Worm (Caenorhabditis elegans): Measurements from ENCODE around the gene gbb-2.

The gbb-2 gene

DNA sequence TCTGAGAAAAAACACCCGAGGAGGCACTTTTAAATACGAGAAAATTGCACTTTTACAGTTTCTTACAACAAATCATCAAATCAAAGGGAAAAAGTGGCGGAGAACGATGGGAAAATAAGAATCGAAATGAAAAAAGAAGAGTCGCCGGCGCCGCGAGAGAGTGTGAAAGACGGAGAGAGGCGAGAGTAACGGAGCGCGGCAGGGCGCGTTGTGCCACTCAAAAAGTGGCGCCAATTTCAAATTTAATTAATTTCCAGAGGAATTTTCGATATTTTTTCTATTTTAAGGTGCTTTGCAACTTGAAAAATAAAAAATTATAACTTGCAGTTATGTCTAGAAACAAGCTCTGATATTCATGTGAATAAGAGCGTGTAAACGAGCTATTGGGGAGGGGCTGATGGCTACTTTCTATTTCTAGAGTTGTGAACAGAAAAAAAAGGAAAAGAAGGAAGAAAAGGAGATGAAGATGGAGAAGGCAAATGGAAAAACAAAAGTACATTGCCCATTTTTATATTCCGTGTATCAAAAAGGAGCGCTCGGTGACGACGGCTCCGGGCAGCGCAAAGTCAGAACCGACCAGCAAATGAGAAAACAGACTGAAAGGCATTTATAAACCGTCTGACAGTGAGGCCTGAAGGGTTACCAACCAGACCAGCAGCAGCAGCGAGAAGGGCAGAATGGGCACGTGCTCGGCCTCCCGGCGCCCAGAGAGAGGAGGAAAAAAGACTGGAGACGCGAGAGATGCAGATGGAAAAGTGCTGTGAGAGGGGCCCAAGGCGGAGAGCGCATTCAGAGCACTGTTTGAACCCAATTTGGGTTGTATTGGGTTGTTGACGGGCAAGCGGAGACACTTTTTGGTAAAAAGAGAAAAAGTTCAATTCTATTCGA, 35.4 kb downstream of the gbb-2 start:
- TF ChIP-seq unc-62 (GFP tag; optimal IDR thresholded peaks at IDR 0.05) = no peak

DNA sequence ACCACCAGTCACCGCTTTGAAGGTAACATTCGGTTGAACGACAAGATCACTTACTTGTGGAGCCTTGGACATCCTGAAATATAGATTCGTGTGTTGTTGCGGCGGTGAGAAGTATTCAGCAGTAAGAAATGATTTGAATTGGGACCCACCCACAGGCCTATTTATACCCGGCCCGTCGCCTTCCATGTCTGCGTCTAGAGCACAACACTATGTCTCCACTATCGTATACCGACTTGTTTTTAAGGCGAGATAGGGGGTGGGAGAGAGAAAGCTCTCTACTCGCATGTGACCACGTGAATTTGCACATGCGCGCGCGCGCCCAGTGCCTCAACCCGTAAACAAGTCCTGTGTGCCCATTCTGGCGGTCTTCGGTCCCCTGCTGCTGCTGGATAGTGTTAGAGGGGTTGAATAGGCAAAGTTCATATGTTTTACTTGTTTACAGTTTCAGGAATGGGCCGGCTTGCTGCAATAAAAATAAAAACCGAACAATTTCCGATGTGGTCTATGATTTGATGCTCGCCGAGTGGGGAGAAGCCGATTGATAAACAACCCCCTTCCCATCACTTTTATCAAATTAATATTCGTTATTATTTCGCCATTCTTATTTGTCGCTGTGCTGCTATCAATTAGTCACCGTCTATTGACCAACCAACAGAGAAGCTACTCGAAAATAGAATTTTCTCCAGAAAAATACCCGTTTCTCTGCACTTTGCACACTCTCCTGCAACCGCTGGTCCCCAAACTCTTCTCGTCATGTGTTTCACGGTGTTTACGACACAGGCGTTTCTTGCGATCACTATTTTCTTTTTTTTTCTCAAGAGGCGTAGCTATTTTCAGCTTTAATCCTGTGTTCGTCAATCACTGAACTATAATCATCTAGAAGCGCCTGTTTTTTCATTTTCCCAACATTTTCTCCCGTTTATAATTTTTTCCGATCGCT, 36.5 kb downstream of the gbb-2 start:
- TF ChIP-seq unc-62 (GFP tag; optimal IDR thresholded peaks at IDR 0.05) = no peak

DNA sequence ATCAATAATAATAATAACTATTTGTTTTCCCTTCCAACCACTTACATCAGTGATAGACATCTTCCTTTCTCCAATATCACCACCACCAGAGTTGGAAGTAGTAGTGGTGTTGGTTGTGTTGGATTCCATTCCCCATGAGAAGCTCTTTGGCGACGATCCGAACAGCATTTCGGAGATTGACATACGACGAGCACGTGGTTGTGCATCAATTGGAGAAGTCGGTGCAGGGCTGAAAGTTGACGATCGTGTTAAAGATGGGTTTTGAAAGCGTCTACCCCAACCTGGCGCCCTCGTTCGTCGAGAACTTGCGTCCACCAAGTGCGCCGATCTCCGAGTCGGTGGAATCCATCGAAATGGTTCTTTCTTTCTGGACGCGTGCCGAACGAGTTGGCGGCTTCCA, 37.5 kb downstream of the gbb-2 start:
- no peak for TF ChIP-seq unc-62 (GFP tag; optimal IDR thresholded peaks at IDR 0.05)

DNA sequence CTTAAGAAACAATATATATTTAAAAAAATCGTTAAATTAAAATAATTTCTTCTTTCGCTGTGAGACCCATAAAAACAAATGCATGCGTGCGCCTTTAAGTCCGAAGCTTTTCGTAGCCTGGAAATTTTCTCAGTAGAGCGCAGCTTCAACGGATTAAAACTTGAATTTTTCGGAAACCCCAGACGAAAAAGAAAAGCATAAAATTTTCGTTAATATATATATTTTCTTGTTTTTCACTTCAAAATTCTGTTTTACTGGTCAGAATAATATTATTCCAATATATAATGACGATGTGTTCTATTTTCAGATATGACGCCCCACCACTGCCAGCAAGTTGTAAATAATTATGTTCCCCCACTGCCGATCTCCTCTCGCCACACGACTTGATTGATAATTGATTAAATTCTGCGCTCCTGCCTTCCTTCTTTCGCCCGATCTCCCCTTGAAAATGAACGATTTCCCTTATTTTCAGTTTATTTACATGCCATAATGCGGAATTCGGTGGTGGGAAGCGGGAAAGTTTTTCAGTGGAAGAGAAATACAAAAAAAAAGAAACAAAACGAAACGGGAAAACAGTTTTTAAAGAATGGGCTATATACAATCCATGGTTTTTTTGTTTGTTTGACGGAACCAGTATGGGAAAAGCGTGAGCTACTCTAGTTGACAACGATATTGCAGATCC, 38.4 kb downstream of the gbb-2 start:
- no peak for TF ChIP-seq unc-62 (GFP tag; optimal IDR thresholded peaks at IDR 0.05)

DNA sequence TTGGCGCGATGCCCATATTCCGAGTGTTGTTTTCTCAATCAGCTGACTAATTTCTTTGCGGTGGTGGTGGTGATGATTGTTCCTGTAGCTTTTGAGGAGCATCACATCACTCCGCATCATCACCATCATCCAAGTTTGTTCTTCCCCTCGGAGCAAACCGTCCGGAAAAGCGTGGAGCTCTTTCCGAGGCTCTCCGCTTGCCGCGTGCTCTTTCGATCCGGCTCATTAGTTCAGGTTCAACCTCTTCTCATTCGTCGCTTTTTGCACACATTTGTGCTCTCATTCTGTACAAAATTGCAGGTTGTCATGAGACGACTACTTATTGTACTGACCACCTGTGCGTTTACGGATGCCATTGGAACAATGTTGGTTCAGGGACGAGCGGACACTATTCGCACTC, 41.4 kb downstream of the gbb-2 start, which contains the start of gene M01H9.5:
Gene M01H9.5 (plus strand): TSS at position 301 of the 400 bp plus-strand sequence.
- no peak for TF ChIP-seq unc-62 (GFP tag; optimal IDR thresholded peaks at IDR 0.05)

DNA sequence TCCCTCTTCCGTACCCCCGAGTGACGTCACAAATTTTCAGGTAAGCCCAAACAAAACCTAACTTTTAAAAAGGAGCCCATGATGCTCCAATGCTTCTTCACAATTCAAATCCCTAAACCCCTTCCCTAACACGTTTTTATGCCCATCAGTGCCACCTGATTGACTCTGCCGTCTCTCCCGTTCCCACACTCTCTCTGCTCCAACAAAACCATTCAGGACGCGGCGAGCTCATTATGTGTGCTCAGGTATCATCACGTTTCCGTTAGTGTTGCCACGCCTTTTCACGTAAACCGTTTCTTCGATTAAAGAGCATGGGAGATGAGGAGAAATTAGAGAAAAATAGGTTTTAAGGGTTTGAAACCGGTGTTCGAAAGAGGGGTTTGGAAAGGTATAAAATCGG, 43.4 kb downstream of the gbb-2 start, which contains the start of gene M01H9.2:
Gene M01H9.2 (minus strand): TSS at position 101 of the 400 bp plus-strand sequence.
- no peak for TF ChIP-seq unc-62 (GFP tag; optimal IDR thresholded peaks at IDR 0.05)

DNA sequence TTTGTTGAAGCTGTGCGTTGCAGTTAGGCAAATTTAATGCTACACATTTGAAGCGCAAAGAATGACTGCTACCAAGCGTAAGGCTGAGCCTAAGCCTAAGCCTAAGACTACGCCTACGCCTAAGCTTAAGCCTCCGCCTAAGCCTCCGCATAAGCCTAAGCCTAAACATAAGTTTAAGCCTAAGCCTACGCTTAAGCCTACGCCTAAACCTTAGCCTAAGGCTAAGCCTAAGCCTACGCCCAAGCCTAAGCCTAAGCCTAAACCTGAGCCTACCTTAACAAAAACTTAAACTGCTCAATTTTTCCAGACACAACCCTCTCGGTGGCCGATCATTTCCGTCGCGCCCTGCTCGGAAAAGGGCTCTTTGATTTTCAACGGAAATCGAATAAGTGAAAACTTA, 47.2 kb downstream of the gbb-2 start:
- TF ChIP-seq unc-62 (GFP tag; optimal IDR thresholded peaks at IDR 0.05) = no peak

DNA sequence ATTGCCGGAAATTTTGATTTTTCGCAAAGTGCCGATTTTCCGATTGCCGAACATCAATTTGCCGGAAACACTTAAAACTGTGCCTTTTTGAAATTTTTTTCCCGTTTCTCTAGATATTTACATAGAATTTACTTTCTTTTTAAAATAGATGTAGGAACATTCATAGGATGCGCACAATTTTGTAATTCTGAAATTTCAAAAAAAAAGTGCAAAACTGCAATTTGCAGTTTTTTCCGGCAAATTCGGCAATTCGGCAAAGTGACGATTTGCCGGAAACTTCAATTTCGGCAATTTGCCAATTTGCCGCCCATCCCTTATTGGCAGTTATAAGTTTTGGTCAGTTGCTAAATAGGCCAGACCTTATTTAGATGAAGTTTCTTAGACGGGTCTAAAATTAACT, 49.9 kb downstream of the gbb-2 start:
- no peak for TF ChIP-seq unc-62 (GFP tag; optimal IDR thresholded peaks at IDR 0.05)

DNA sequence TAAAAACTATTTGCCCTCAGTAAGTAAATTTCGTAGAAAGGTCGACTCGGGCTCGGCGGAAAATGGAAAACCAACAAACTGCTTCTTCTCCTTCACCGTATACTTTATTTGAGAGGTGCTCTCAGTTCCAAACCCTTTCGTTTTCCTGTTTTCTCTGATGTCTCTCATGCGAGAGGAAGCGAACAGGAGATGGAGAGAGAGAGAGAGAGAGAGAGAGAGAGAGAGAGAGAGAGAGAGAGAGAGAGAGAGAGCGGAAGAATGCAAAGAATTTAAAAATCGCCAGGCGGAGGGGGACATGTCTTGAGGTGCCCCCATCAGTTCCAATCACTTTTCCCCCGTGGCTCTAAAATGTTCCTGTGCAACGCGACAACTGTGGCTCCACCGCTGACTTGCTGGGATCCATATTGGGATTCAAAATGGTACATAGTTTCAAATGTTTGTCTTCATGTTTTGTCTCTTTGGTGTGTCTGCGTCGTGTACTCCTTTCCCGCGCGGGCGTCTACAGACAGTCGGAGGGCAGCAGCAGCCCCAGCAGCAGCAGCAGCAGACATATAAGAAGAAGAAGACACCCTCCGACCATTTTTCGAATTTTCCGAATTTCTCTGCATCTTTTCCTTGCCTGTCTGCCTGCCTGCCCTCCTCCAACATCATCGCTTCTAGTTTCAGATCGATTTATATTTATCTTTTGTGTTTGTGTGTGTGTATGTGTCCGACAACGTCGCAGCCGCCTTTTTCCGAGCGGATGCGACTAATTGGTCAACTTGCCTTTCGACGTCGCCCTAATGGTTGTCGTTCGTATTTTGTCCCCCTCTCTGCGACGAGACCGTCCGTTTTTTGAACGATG, 52.0 kb downstream of the gbb-2 start, which contains the start of gene R08C7.11:
Gene R08C7.11 (minus strand): TSS at position 608 of the 844 bp plus-strand sequence.
- no peak for TF ChIP-seq unc-62 (GFP tag; optimal IDR thresholded peaks at IDR 0.05)

DNA sequence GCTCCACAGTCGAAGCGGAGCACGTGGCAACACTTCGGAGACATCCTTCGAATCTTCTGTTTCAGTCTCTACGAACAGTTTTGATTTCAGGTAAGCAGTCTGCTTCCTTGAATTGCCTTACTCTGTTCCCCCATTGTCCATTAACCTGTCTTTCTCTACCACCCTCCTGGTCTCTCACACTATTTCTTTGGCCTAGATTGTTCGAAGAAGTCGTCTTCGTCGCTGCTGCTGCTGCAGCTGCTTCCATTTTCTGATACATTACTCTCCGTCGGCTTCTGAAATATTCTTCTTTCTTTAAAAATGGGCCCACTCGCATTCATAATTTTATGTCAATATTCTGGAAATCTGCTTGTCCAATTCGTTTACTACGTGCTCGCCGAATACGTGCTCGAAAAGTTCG, 55.0 kb downstream of the gbb-2 start, which contains the start of gene R08C7.1:
Gene R08C7.1 (plus strand): TSS at position 301 of the 400 bp plus-strand sequence.
- no peak for TF ChIP-seq unc-62 (GFP tag; optimal IDR thresholded peaks at IDR 0.05)

DNA sequence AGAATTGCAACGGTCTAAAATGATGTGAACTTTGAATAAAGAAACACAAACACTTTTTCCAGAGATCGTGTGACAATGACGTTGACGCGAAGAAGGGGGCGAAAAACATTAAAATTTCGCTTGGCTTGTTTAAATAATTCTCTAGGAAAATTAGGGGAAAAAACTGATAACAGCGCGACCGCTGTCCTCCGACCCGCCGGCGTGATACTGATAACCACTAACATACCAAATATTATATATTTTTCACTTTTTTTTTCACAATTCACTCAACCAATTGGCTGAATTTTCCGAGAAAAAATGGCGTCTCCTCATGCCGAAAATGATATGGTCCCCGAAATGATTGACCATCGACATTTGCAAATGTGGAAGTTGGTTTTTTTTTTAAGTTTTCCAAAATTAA, 56.7 kb downstream of the gbb-2 start:
- no peak for TF ChIP-seq unc-62 (GFP tag; optimal IDR thresholded peaks at IDR 0.05)

DNA sequence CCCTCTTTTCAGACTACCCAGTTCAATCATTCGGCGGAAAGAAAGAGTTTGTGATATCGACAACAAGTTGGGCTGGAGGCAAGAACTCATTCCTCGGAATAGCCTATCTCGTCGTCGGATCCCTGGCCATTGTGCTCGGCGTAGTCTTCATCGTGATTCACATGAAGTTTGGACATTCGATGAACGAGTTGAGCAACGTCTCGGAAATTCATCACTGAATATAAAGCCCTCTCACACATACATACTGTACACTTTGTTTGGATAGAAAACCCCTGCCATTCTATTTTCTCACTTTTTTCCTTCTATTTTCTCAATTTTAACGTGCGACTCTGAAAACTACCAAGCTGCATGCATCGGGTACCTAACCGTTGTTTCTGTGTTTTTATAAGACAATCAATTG, 57.1 kb downstream of the gbb-2 start, which contains the start of gene R08C7.12:
Gene R08C7.12 (plus strand): TSS at position 301 of the 400 bp plus-strand sequence.
- TF ChIP-seq unc-62 (GFP tag; optimal IDR thresholded peaks at IDR 0.05) = no peak

DNA sequence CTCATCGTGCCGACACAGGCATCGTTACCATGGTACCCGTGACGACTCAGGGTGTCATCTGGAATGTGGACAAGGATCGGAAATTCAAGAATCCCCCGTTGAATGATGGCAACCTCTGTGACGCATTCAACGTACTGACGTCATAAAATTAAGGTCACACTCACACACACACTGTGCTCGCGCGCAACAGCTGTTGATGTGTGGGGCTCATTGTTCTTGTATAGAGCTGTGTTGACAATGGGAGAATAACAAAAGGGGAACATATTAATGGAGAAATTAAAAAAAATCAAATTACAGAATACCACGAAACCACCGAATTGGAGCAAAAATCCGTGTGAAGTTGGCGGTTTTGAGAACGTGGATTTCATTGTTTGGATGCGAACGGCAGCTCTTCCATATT, 58.2 kb downstream of the gbb-2 start:
- no peak for TF ChIP-seq unc-62 (GFP tag; optimal IDR thresholded peaks at IDR 0.05)

DNA sequence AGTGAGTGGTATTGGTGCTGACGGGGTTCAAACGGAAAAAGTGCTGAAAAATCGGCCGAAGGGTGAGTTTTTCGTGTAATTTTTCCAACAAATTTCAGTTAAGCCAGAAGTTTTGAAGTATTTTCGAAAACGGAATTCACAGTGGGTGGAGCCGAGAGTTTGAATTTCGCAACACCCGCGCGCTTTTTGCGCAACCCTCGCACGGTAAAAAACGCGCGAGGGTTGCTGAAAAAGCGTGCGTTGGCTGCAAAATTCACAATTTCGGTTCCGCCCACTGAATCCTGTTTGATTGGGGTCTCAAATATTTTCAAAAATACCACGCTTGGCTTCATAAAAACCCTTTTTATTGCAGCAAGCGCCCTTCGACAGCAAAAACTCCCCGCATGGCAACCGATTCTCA, 59.2 kb downstream of the gbb-2 start:
- no peak for TF ChIP-seq unc-62 (GFP tag; optimal IDR thresholded peaks at IDR 0.05)

DNA sequence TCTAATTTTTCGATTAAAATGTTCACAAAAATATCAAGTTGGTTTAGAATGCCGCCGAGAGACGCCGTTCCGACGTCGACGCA, 59.4 kb downstream of the gbb-2 start, which contains the start of gene chat-1:
Gene chat-1 (plus strand): TSS at position 48 of the 83 bp plus-strand sequence.
- TF ChIP-seq unc-62 (GFP tag; optimal IDR thresholded peaks at IDR 0.05) = no peak
